Worm (Caenorhabditis elegans): ENCODE results near the gene nlp-14.

nlp-14 gene

ce11 chrX:8933508-8933907 is 14.3 kb upstream of the nlp-14 start:
- no peak for TF ChIP-seq nhr-237 (tag; optimal IDR thresholded peaks at IDR 0.05)
- TF ChIP-seq blmp-1 (tag; optimal IDR thresholded peaks at IDR 0.05) = no peak
- no peak for TF ChIP-seq snpc-4 (tag; optimal IDR thresholded peaks at IDR 0.05)
- TF ChIP-seq ham-2 (GFP tag; optimal IDR thresholded peaks at IDR 0.05) = peak; percentile 58

- TF ChIP-seq lin-32 (GFP tag; optimal IDR thresholded peaks at IDR 0.05) (no peak), mab-5 (tag; optimal IDR thresholded peaks at IDR 0.05) (no peak), nhr-2 (tag; optimal IDR thresholded peaks at IDR 0.05) (no peak)
Measured at ce11 chrX:8932387-8932786, 13.2 kb upstream of the nlp-14 start.

ce11 chrX:8931647-8932046 is 12.4 kb upstream of the nlp-14 start:
- TF ChIP-seq lsy-2 (tag; optimal IDR thresholded peaks at IDR 0.05) (no peak), unc-62 (GFP tag; optimal IDR thresholded peaks at IDR 0.05) (no peak), M03D4.4 (tag; optimal IDR thresholded peaks at IDR 0.05) (no peak), drap-1 (GFP tag; optimal IDR thresholded peaks at IDR 0.05) (no peak), tbx-8 (GFP tag; optimal IDR thresholded peaks at IDR 0.05) (no peak), mls-2 (tag; optimal IDR thresholded peaks at IDR 0.05) (no peak), ces-1 (GFP tag; optimal IDR thresholded peaks at IDR 0.05) (no peak), nhr-12 (tag; optimal IDR thresholded peaks at IDR 0.05) (no peak), ztf-11 (tag; optimal IDR thresholded peaks at IDR 0.05) (no peak), sptf-1 (tag; optimal IDR thresholded peaks at IDR 0.05) (no peak), elt-3 (tag; optimal IDR thresholded peaks at IDR 0.05) (no peak), cnd-1 (tag; optimal IDR thresholded peaks at IDR 0.05) (no peak), unc-39 (tag; optimal IDR thresholded peaks at IDR 0.05) (no peak)

- TF ChIP-seq ztf-11 (tag; optimal IDR thresholded peaks at IDR 0.05) = no peak
- no peak for TF ChIP-seq unc-39 (tag; optimal IDR thresholded peaks at IDR 0.05)
- TF ChIP-seq nhr-237 (tag; optimal IDR thresholded peaks at IDR 0.05) = no peak
- TF ChIP-seq lin-13 (tag; optimal IDR thresholded peaks at IDR 0.05) = no peak
- TF ChIP-seq ceh-39 (tag; optimal IDR thresholded peaks at IDR 0.05) = no peak
- no peak for TF ChIP-seq zip-8 (tag; optimal IDR thresholded peaks at IDR 0.05)
- no peak for TF ChIP-seq pha-4 (tag; optimal IDR thresholded peaks at IDR 0.05)
Measured at ce11 chrX:8930879-8931278, 11.7 kb upstream of the nlp-14 start, which contains the start of gene acs-22. TSS of gene acs-22 (plus strand) at chrX:8931179.

- TF ChIP-seq bed-3 (GFP tag; optimal IDR thresholded peaks at IDR 0.05) = no peak
- TF ChIP-seq nhr-237 (tag; optimal IDR thresholded peaks at IDR 0.05) = no peak
- TF ChIP-seq ztf-11 (tag; optimal IDR thresholded peaks at IDR 0.05) = no peak
Measured at ce11 chrX:8929688-8930087, 10.5 kb upstream of the nlp-14 start.

ce11 chrX:8926865-8927264 is 7.6 kb upstream of the nlp-14 start:
- no peak for TF ChIP-seq nhr-12 (tag; optimal IDR thresholded peaks at IDR 0.05)
- TF ChIP-seq lin-32 (GFP tag; optimal IDR thresholded peaks at IDR 0.05) = no peak
- no peak for TF ChIP-seq mls-2 (tag; optimal IDR thresholded peaks at IDR 0.05)
- TF ChIP-seq mep-1 (tag; optimal IDR thresholded peaks at IDR 0.05) = no peak
- TF ChIP-seq ceh-83 (GFP tag; optimal IDR thresholded peaks at IDR 0.05) = no peak
- no peak for TF ChIP-seq M03D4.4 (tag; optimal IDR thresholded peaks at IDR 0.05)
- no peak for TF ChIP-seq pha-4 (tag; optimal IDR thresholded peaks at IDR 0.05)
- TF ChIP-seq snpc-4 (tag; optimal IDR thresholded peaks at IDR 0.05) = no peak

ce11 chrX:8926341-8926740 is 7.1 kb upstream of the nlp-14 start:
- TF ChIP-seq bed-3 (GFP tag; optimal IDR thresholded peaks at IDR 0.05) (no peak), nhr-76 (tag; optimal IDR thresholded peaks at IDR 0.05) (no peak)

- TF ChIP-seq ceh-83 (GFP tag; optimal IDR thresholded peaks at IDR 0.05) = peak; percentile 76
- TF ChIP-seq bed-3 (GFP tag; optimal IDR thresholded peaks at IDR 0.05) = peak; percentile 23
- peak; percentile 50 for TF ChIP-seq ceh-43 (GFP tag; optimal IDR thresholded peaks at IDR 0.05)
- TF ChIP-seq mep-1 (tag; optimal IDR thresholded peaks at IDR 0.05) = no peak
- peak; percentile 25 for TF ChIP-seq ham-2 (GFP tag; optimal IDR thresholded peaks at IDR 0.05)
- peak; percentile 24 for TF ChIP-seq cnd-1 (tag; optimal IDR thresholded peaks at IDR 0.05)
- no peak for TF ChIP-seq unc-62 (GFP tag; optimal IDR thresholded peaks at IDR 0.05)
- peak; percentile 20 for TF ChIP-seq M03D4.4 (tag; optimal IDR thresholded peaks at IDR 0.05)
Measured at ce11 chrX:8925443-8925842, 6.2 kb upstream of the nlp-14 start.

Measured in whole organism, mixed stage, embryonic.